Worm (Caenorhabditis elegans): ENCODE data around the gene golg-2.
A peak's percentile ranks its signal among the peaks of the same experiment; 100 is the strongest.

- TF ChIP-seq unc-62 (GFP tag; optimal IDR thresholded peaks at IDR 0.05) (no peak), lin-11 (tag; optimal IDR thresholded peaks at IDR 0.05) (peak; percentile 11), nhr-11 (tag; optimal IDR thresholded peaks at IDR 0.05) (no peak), mab-5 (tag; optimal IDR thresholded peaks at IDR 0.05) (no peak), lsy-2 (tag; optimal IDR thresholded peaks at IDR 0.05) (peak; percentile 32 to 59), ztf-11 (tag; optimal IDR thresholded peaks at IDR 0.05) (no peak), nhr-77 (tag; optimal IDR thresholded peaks at IDR 0.05) (no peak), ama-1 (optimal IDR thresholded peaks at IDR 0.05) (no peak), ceh-82 (tag; optimal IDR thresholded peaks at IDR 0.05) (no peak)
These were observed 7.2 kb downstream of the golg-2 start for ce11 chrII:5032669-5033068.

All from whole organism, L2 larva.